Fruit fly (Drosophila melanogaster) Kc167 (cell line): ENCODE results near the gene mtDNA-helicase.

Source experiments
- Myc ChIP-seq: fragments of >200 bp; optimal IDR thresholded peaks from 2 replicates; lab custom pipeline; 2017; ENCODE audit warnings: missing external identifiers
- Sin3A ChIP-seq: fragments of >200 bp; optimal IDR thresholded peaks from 2 replicates; lab custom pipeline; 2018; ENCODE audit warnings: missing external identifiers
- h ChIP-seq: fragments of >200 bp; optimal IDR thresholded peaks from 3 replicates; lab custom pipeline; 2018; ENCODE audit warnings: missing external identifiers
- insv ChIP-seq: fragments of >200 bp; optimal IDR thresholded peaks from 3 replicates; lab custom pipeline; 2018; ENCODE audit warnings: missing external identifiers
- psq ChIP-seq: fragments of >200 bp; optimal IDR thresholded peaks from 2 replicates; lab custom pipeline; 2017; ENCODE audit warnings: missing external identifiers
- ttk ChIP-seq: sonication (Bioruptor generic); optimal IDR thresholded peaks from 2 replicates; lab custom pipeline; 2017; ENCODE audit warnings: missing external identifiers

dm6 chr2L:9864337-9864736 lies 28.9 kb downstream of the mtDNA-helicase start:
- TF ChIP-seq ttk (lab: Kevin White, UChicago) = no peak
- TF ChIP-seq h (lab: Kevin White, UChicago) = no peak
- TF ChIP-seq psq (lab: Kevin White, UChicago) = no peak
- no peak for TF ChIP-seq Myc (lab: Kevin White, UChicago)
- TF ChIP-seq insv = no peak
- TF ChIP-seq Sin3A (lab: Kevin White, UChicago) = no peak
